Worm (Caenorhabditis elegans) whole organism, early embryonic: ENCODE measurements around the gene F42A9.8.

ENCODE experiments used
- B0310.2 ChIP-seq: sonication (generic microtip); optimal IDR thresholded peaks from 2 replicates; lab custom pipeline; 2016; ENCODE audit warnings: mild to moderate bottlenecking, missing genetic modification characterization, missing compliant biosample characterization
- F13C5.2 ChIP-seq: sonication (generic microtip); optimal IDR thresholded peaks from 2 replicates; lab custom pipeline; 2017; ENCODE audit warnings: mild to moderate bottlenecking, missing genetic modification characterization, inconsistent platforms, missing compliant biosample characterization
- aly-1 ChIP-seq: sonication (generic microtip); optimal IDR thresholded peaks from 2 replicates; lab custom pipeline; 2016; ENCODE audit warnings: missing genetic modification characterization, missing compliant biosample characterization
- ama-1 ChIP-seq: fragments of 150-350 bp; optimal IDR thresholded peaks from 2 replicates; lab custom pipeline; 2014
- ceh-13 ChIP-seq: fragments of 200-800 bp; sonication (Bioruptor generic); optimal IDR thresholded peaks from 2 replicates; lab custom pipeline; 2018; ENCODE audit warnings: mild to moderate bottlenecking, missing genetic modification characterization, missing compliant biosample characterization
- ceh-36 ChIP-seq: sonication (generic microtip); optimal IDR thresholded peaks from 2 replicates; lab custom pipeline; 2016; ENCODE audit warnings: missing genetic modification characterization, inconsistent platforms, missing compliant biosample characterization
- ets-7 ChIP-seq: sonication (generic microtip); optimal IDR thresholded peaks from 2 replicates; lab custom pipeline; 2016; ENCODE audit warnings: missing genotype, missing genetic modification characterization, missing compliant biosample characterization
- flt-1 ChIP-seq: fragments of 200-800 bp; sonication (Bioruptor generic); IDR thresholded peaks from 2 replicates; pipeline ENCODE4 v1.3.6; 2022; ENCODE audit warnings: missing genetic modification characterization, missing compliant biosample characterization
- hmbx-1 ChIP-seq: sonication (generic microtip); optimal IDR thresholded peaks from 2 replicates; lab custom pipeline; 2016; ENCODE audit warnings: mild to moderate bottlenecking, missing genetic modification characterization, missing compliant biosample characterization
- hmg-4 ChIP-seq: fragments of 200-800 bp; sonication (Bioruptor generic); optimal IDR thresholded peaks from 2 replicates; lab custom pipeline; 2018; ENCODE audit warnings: mild to moderate bottlenecking, missing genetic modification characterization, missing compliant biosample characterization
- hnd-1 ChIP-seq: sonication (generic microtip); optimal IDR thresholded peaks from 2 replicates; lab custom pipeline; 2016; ENCODE audit warnings: missing genetic modification characterization, missing compliant biosample characterization
- pes-1 ChIP-seq: fragments of 200-800 bp; sonication (Bioruptor generic); IDR thresholded peaks from 2 replicates; pipeline ENCODE4 v1.3.6; 2022; ENCODE audit warnings: missing genetic modification reagents, missing genetic modification characterization, missing compliant biosample characterization
- scrt-1 ChIP-seq: fragments of 200-800 bp; sonication (Bioruptor generic); IDR thresholded peaks from 2 replicates; pipeline ENCODE4 v1.3.6; 2022; ENCODE audit warnings: missing genetic modification characterization, missing compliant biosample characterization
- sea-1 ChIP-seq: fragments of 200-800 bp; sonication (Bioruptor generic); conservative IDR thresholded peaks from 2 replicates; pipeline ENCODE4 v1.3.6; 2022; ENCODE audit warnings: missing genetic modification characterization, missing compliant biosample characterization
- tbx-11 ChIP-seq: fragments of 200-800 bp; sonication (Bioruptor generic); IDR thresholded peaks from 2 replicates; pipeline ENCODE4 v1.3.6; 2022; ENCODE audit warnings: missing genetic modification characterization, missing compliant biosample characterization
- tbx-37 ChIP-seq: fragments of 200-800 bp; sonication (Bioruptor generic); conservative IDR thresholded peaks from 2 replicates; pipeline ENCODE4 v1.3.6; 2022; ENCODE audit warnings: missing genetic modification reagents, missing genetic modification characterization, missing compliant biosample characterization
- tra-4 ChIP-seq: sonication (generic microtip); optimal IDR thresholded peaks from 2 replicates; lab custom pipeline; 2017; ENCODE audit warnings: missing genetic modification characterization, missing compliant biosample characterization

Gene F42A9.8

DNA sequence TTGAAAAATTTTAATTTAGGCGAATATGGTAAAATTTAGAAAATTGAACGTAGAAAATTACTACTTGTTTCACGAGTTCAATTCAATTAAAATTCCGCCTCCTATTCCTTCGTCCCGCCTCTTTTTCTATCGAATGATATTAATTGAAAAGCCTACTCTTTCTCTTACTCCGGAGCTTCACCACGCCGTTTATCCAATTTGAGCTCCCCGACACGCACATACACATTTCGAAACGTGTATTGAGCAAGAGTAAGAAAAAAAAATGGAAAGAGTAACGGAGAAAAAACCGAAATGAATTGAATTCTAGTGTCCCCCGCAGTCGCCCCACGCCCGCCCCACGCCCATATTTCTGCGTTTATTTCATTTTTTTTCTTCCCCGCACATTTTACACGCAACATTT, 7.7 kb upstream of the F42A9.8 start:
- TF ChIP-seq ceh-13, result no peak
- TF ChIP-seq ets-7 (tag; lab: Kevin White, UChicago), result no peak
- TF ChIP-seq hmbx-1 (tag; lab: Kevin White, UChicago), result no peak
- no peak for TF ChIP-seq tbx-11 (GFP tag; lab: Robert Waterston, UW)
- no peak for TF ChIP-seq tra-4 (tag; lab: Kevin White, UChicago)
- no peak for TF ChIP-seq sea-1 (GFP tag; lab: Robert Waterston, UW)
- no peak for TF ChIP-seq scrt-1 (GFP tag; lab: Robert Waterston, UW)
- TF ChIP-seq tbx-37 (GFP tag; lab: Robert Waterston, UW), result no peak
- TF ChIP-seq hmg-4, result no peak
- TF ChIP-seq aly-1 (tag; lab: Kevin White, UChicago), result no peak

DNA sequence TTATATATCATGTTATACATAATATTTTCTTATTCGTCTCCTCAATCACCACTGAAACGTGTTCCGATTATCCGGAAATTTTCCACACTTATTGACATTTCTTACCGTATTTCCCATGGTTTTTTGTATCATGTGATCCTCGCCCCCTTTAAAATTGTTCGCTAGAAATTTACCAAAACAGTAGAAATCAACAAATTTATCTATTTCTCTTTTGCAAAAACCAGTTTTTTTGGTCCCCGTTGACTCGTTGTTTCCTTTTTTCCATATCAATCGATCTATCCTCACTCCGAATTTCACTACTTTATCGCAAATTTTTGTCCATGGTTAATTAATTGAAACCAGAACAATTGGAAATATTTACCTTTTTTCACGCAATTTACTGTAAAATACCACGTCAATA, 7.1 kb upstream of the F42A9.8 start:
- TF ChIP-seq ets-7 (tag; lab: Kevin White, UChicago) (no peak), ceh-13 (no peak), hnd-1 (tag; lab: Kevin White, UChicago) (no peak), hmbx-1 (tag; lab: Kevin White, UChicago) (no peak), tbx-37 (GFP tag; lab: Robert Waterston, UW) (no peak), sea-1 (GFP tag; lab: Robert Waterston, UW) (no peak), pes-1 (GFP tag; lab: Robert Waterston, UW) (no peak), scrt-1 (GFP tag; lab: Robert Waterston, UW) (no peak), hmg-4 (no peak), ama-1 (no peak), flt-1 (GFP tag; lab: Robert Waterston, UW) (no peak)

DNA sequence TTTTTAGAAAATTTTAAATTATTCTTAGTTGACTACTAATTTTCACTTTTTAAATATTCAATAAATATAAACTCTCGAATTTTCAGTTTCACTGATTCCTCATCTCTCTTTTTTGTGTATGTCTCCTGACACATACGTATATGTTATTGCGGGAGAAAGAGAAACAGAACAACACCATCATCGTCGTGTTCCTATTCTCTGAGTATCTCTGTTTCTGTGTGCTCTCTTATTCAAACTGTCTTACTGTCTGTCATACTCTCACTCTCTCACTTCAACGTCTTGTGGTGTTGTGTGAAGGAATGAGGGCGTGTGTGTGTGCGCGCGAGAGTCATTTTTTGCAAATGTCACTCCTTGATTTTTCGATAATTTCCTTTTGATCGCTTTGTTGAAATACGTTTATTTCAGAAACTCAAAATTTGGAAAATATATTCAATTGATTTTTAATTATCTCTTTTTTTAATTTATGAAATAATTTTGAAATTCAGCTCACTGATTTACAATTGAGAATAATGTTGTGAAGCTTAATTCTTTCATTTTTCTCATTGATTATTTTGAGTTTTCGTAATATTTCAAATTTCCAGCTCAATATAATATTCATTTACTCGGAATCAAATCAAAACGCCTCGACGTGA, 1.6 kb upstream of the F42A9.8 start, which contains the start of gene lin-49:
Gene lin-49 (plus strand): TSS at position 582 of the 632 bp plus-strand sequence.
- TF ChIP-seq hmbx-1 (tag; lab: Kevin White, UChicago) (no peak), scrt-1 (GFP tag; lab: Robert Waterston, UW) (no peak), tbx-11 (GFP tag; lab: Robert Waterston, UW) (no peak), F13C5.2 (tag; lab: Kevin White, UChicago) (no peak), ets-7 (tag; lab: Kevin White, UChicago) (no peak), aly-1 (tag; lab: Kevin White, UChicago) (no peak), tra-4 (tag; lab: Kevin White, UChicago) (no peak), B0310.2 (tag; lab: Kevin White, UChicago) (no peak), ama-1 (no peak), ceh-13 (no peak), sea-1 (GFP tag; lab: Robert Waterston, UW) (no peak), hmg-4 (no peak)

DNA sequence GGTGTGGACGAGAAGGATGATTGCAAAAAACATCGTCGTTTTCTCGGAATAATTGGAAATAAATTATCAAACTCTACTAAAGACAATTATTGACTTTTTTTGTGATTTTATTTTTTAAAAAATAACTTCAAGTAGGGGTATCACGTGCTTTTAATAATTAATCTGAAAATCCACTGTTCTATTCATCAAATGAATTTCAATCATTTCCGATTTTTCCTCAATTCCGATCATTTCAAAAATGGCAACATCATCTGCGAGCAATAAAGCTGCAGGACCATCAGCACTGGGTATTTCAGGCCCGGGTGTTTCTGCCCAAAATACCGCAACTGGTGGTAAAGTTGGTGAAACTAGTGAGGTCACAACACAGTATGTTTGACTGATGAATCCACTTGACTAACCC, 1.5 kb downstream of the F42A9.8 start, which contains the start of the genes F42A9.7 and F42A9.3:
Gene F42A9.7 (minus strand): TSS at position 101 of the 400 bp plus-strand sequence.
Gene F42A9.3 (plus strand): TSS at position 214 of the 400 bp plus-strand sequence.
- TF ChIP-seq flt-1 (GFP tag; lab: Robert Waterston, UW), result no peak
- no peak for TF ChIP-seq ama-1
- TF ChIP-seq hmbx-1 (tag; lab: Kevin White, UChicago), result no peak
- no peak for TF ChIP-seq ceh-13
- TF ChIP-seq hnd-1 (tag; lab: Kevin White, UChicago), result no peak

DNA sequence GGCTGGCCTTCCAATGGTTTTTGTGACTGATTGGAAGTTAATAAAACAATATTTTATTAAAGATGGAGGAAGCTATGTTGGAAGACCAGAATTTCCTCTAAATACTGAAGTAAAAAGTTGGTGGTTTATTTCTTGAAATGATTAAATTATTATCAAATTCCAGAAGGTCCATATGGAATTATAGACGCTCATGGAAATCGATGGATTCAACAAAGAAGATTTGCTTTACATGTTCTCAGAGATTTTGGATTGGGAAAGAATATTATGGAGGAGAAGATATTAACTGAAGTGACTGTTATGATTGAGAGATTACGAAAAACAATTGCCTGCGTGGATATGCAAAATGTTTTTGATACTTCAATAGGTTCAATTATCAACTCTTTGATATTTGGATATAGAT, 3.3 kb downstream of the F42A9.8 start:
- TF ChIP-seq pes-1 (GFP tag; lab: Robert Waterston, UW), result no peak
- no peak for TF ChIP-seq ets-7 (tag; lab: Kevin White, UChicago)
- no peak for TF ChIP-seq ceh-36 (tag; lab: Kevin White, UChicago)
- TF ChIP-seq hmbx-1 (tag; lab: Kevin White, UChicago), result no peak

DNA sequence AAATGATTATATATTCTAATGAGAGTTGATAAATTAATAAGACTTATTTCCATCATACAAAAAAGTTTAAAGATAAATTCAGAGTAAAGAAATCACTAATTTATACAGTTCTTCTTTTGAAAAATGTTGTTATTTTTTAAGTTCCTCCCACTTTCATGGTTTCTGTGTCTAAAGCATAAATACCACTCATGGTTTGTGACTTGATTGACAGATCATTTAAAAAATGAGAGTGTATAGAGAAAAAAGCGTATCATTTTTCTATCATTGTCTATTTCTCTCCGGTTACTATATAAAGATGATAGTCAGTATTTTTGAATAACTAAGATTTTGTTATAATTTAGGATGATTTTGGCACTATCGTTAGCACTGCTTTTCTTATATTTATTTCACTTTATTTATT, 3.9 kb downstream of the F42A9.8 start, which contains the start of gene cyp-33E3:
Gene cyp-33E3 (plus strand): TSS at position 316 of the 400 bp plus-strand sequence.
- no peak for TF ChIP-seq hnd-1 (tag; lab: Kevin White, UChicago)
- TF ChIP-seq ama-1, result no peak
- no peak for TF ChIP-seq ceh-36 (tag; lab: Kevin White, UChicago)
- TF ChIP-seq hmg-4, result no peak
- no peak for TF ChIP-seq ceh-13
- TF ChIP-seq aly-1 (tag; lab: Kevin White, UChicago), result no peak
- no peak for TF ChIP-seq sea-1 (GFP tag; lab: Robert Waterston, UW)
- TF ChIP-seq pes-1 (GFP tag; lab: Robert Waterston, UW), result no peak
- no peak for TF ChIP-seq tbx-37 (GFP tag; lab: Robert Waterston, UW)
- no peak for TF ChIP-seq scrt-1 (GFP tag; lab: Robert Waterston, UW)
- no peak for TF ChIP-seq F13C5.2 (tag; lab: Kevin White, UChicago)
- TF ChIP-seq B0310.2 (tag; lab: Kevin White, UChicago), result no peak

DNA sequence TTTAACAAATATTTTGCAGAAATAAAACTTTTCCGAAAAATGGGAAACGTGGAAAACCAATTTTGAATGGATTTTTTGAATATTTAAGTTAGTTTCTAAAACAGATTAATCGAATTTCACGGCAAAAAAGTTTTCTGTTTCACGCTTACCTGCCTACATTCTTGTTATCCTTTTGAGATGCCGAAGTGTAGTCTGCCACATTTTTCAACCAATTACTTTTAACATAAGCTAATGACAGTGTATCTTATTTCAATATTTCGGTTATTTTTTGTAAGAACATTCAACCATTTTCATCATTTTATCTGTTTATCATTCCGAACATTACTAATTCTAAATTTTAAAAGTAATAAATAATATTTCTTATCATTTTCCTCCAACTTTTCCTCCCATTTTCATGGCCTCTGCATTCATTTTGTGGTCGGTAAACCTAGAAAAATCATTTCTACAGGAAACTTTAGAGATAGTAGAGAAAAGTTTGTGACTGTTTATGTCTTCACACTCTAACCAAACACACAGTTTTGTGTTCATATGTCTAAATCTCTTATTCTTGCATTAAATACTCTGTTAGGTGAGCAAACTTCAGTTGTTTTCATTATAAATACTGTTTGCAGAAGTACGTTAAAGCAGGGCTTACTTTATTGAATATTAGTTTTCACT, 6.6 kb downstream of the F42A9.8 start, which contains the start of the genes F42A9.17 and cyp-33E2:
Gene F42A9.17 (minus strand): TSS at position 51 of the 657 bp plus-strand sequence.
Gene cyp-33E2 (plus strand): TSS at position 449 of the 657 bp plus-strand sequence.
- no peak for TF ChIP-seq ets-7 (tag; lab: Kevin White, UChicago)

DNA sequence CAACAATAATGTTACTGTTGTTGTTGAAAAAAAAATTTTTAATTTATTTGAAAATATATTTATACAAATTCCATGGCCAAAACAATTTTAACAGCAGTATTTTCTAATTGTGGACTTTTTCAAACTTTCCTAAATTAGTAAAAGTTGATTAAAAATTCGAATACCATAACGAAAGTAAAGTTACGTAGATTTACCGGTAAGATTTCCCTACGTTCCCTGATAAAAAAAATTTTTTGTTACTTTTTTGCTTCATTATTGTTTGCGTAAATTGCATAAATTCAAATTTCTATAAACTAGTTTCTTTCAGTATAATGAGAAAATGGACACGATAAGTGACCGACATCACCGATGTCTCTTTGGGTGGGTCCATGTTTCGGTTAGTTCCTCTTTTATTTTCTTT, 9.7 kb downstream of the F42A9.8 start, which contains the start of gene F42A9.6:
Gene F42A9.6 (plus strand): TSS at position 301 of the 400 bp plus-strand sequence.
- no peak for TF ChIP-seq hnd-1 (tag; lab: Kevin White, UChicago)
- no peak for TF ChIP-seq hmbx-1 (tag; lab: Kevin White, UChicago)
- TF ChIP-seq tra-4 (tag; lab: Kevin White, UChicago), result no peak
- TF ChIP-seq aly-1 (tag; lab: Kevin White, UChicago), result no peak
- no peak for TF ChIP-seq scrt-1 (GFP tag; lab: Robert Waterston, UW)
- TF ChIP-seq ceh-13, result no peak
- no peak for TF ChIP-seq B0310.2 (tag; lab: Kevin White, UChicago)
- no peak for TF ChIP-seq tbx-37 (GFP tag; lab: Robert Waterston, UW)
- no peak for TF ChIP-seq ceh-36 (tag; lab: Kevin White, UChicago)
